Worm (Caenorhabditis elegans) whole organism, L2 larva: ENCODE data around the gene trx-2.

ENCODE experiments used
- blmp-1 ChIP-seq: sonication (generic microtip); optimal IDR thresholded peaks from 2 replicates; lab custom pipeline; 2017; ENCODE audit warnings: missing genetic modification characterization, mild to moderate bottlenecking, missing compliant biosample characterization, antibody characterized with exemption, moderate library complexity; ENCODE audit not compliant: insufficient read depth
- ceh-82 ChIP-seq: fragments of 150-350 bp; optimal IDR thresholded peaks from 2 replicates; lab custom pipeline; 2014; ENCODE audit warnings: missing biosample characterization, missing genetic modification characterization
- egl-27 ChIP-seq: sonication (generic microtip); optimal IDR thresholded peaks from 3 replicates; lab custom pipeline; 2017; ENCODE audit warnings: missing biosample characterization, missing genetic modification reagents, missing genetic modification characterization
- mdl-1 ChIP-seq, 2 experiments: fragments of 150-350 bp in 1 of 2; sonication (generic microtip) in 1 of 2; optimal IDR thresholded peaks; 2 replicates each; lab custom pipeline; 2017; ENCODE audit warnings: missing biosample characterization in 2 of 2, missing genetic modification characterization in 2 of 2
- nhr-237 ChIP-seq: fragments of 150-350 bp; optimal IDR thresholded peaks from 2 replicates; lab custom pipeline; 2014; ENCODE audit warnings: missing biosample characterization, missing genetic modification characterization
- nhr-77 ChIP-seq: fragments of 150-350 bp; optimal IDR thresholded peaks from 2 replicates; lab custom pipeline; 2014; ENCODE audit warnings: missing biosample characterization, missing genetic modification characterization
- snpc-4 ChIP-seq: fragments of 150-350 bp; optimal IDR thresholded peaks from 2 replicates; lab custom pipeline; 2014; ENCODE audit warnings: missing biosample characterization, missing genetic modification characterization
- unc-62 ChIP-seq: fragments of 150-350 bp; optimal IDR thresholded peaks from 2 replicates; lab custom pipeline; 2014; ENCODE audit warnings: missing biosample characterization, missing genetic modification reagents, missing genetic modification characterization
- zag-1 ChIP-seq: fragments of 150-350 bp; optimal IDR thresholded peaks from 2 replicates; lab custom pipeline; 2014; ENCODE audit warnings: missing biosample characterization, missing genetic modification characterization

DNA sequence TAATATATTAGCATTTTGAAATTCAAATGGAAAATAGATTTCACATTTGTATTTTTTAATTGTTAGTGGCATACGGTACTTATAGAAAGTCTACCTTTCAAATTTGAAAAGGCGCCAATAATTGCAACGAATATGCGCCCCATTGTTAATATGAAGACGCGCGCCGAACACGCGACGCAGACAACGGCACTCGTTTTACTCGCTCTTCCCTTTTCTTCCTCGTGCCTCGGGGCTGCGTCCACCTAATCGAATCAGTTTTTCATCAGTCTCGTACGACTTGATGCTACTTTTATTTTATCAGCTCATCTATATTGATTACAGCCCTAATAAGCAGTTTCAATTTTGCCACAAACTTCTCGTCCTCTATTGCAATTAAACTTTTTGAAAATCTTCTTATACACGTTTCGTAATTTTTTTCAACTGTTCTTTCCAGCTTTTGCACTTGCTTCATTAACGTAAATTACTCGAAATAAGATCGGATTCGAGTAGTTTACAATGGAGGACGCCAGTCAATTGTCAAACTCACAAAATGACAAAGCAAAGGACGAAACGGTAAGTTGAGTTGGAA is 47.4 kb downstream of the trx-2 start, which contains the start of gene cash-1:
- no peak for TF ChIP-seq ceh-82 (tag; lab: Kevin White, UChicago)
- TF ChIP-seq nhr-77 = no peak
- no peak for TF ChIP-seq unc-62
- TF ChIP-seq zag-1 (tag; lab: Kevin White, UChicago) = no peak
- peak; percentile 7 for TF ChIP-seq blmp-1 (tag; lab: Kevin White, UChicago)
- no peak for TF ChIP-seq egl-27
- TF ChIP-seq nhr-237 = no peak
- peak; percentile 45 for TF ChIP-seq snpc-4
- TF ChIP-seq mdl-1 (tag; optimal IDR thresholded peaks at IDR 0.05; lab: Kevin White, UChicago) = peak in 1 of 2 experiments; percentile 45
